Worm (Caenorhabditis elegans): ENCODE measurements around the gene lfi-1.

- TF ChIP-seq dmd-9 (GFP tag; IDR thresholded peaks at IDR 0.05) = no peak
- no peak for TF ChIP-seq ceh-20 (GFP tag; IDR thresholded peaks at IDR 0.05)
- no peak for TF ChIP-seq nhr-10 (tag; optimal IDR thresholded peaks at IDR 0.05)
- no peak for TF ChIP-seq skn-1 (tag; optimal IDR thresholded peaks at IDR 0.05)
- no peak for TF ChIP-seq lsy-2 (tag; optimal IDR thresholded peaks at IDR 0.05)
- TF ChIP-seq snpc-4 (tag; optimal IDR thresholded peaks at IDR 0.05) = no peak
- TF ChIP-seq nhr-237 (tag; optimal IDR thresholded peaks at IDR 0.05) = no peak
- no peak for TF ChIP-seq ztf-11 (tag; optimal IDR thresholded peaks at IDR 0.05)
- no peak for TF ChIP-seq nhr-76 (tag; optimal IDR thresholded peaks at IDR 0.05)
- no peak for TF ChIP-seq aly-2 (tag; optimal IDR thresholded peaks at IDR 0.05)
- no peak for TF ChIP-seq nhr-42 (GFP tag; IDR thresholded peaks at IDR 0.05)
- TF ChIP-seq lin-13 (GFP tag; optimal IDR thresholded peaks at IDR 0.05) = no peak
- TF ChIP-seq ceh-82 (tag; optimal IDR thresholded peaks at IDR 0.05) = no peak
Measured at ce11 chrX:5013826-5014225, 37.2 kb downstream of the lfi-1 start, which contains the start of gene ZC449.7.

All from whole organism, L4 larva.